Fruit fly (Drosophila melanogaster) whole organism, wandering third instar larva: Measurements from ENCODE around the gene CG3999.

Source experiments
- Abd-B ChIP-seq: fragments of >200 bp; optimal IDR thresholded peaks from 2 replicates; lab custom pipeline; 2017; ENCODE audit warnings: missing biosample characterization, missing genetic modification characterization
- CG32264 ChIP-seq: fragments of 200-800 bp; sonication (Bioruptor generic); optimal IDR thresholded peaks from 2 replicates; lab custom pipeline; 2016; ENCODE audit warnings: missing biosample characterization, missing genetic modification characterization
- CG9705 ChIP-seq: fragments of 200-800 bp; sonication (Bioruptor generic); optimal IDR thresholded peaks from 2 replicates; lab custom pipeline; 2018; ENCODE audit warnings: missing biosample characterization, mild to moderate bottlenecking, missing genetic modification characterization
- CrebA ChIP-seq: fragments of 200-800 bp; sonication (Bioruptor generic); optimal IDR thresholded peaks from 2 replicates; lab custom pipeline; 2016; ENCODE audit warnings: missing biosample characterization, mild to moderate bottlenecking, missing genetic modification characterization, borderline replicate concordance
- Dfd ChIP-seq: fragments of >200 bp; optimal IDR thresholded peaks from 2 replicates; lab custom pipeline; 2017; ENCODE audit warnings: missing biosample characterization, missing genetic modification characterization
- Dif ChIP-seq: fragments of 200-275, 200-300 bp; sonication (Bioruptor generic); optimal IDR thresholded peaks from 2 replicates; lab custom pipeline; 2018; ENCODE audit warnings: missing biosample characterization, missing genetic modification characterization; ENCODE audit not compliant: partially characterized antibody
- GATAd ChIP-seq: sonication (Bioruptor generic); optimal IDR thresholded peaks from 2 replicates; lab custom pipeline; 2016; ENCODE audit warnings: missing biosample characterization, missing genetic modification characterization
- HLH106 ChIP-seq: fragments of 200-800 bp; optimal IDR thresholded peaks from 3 replicates; lab custom pipeline; 2019; ENCODE audit warnings: missing biosample characterization, mild to moderate bottlenecking, missing genetic modification characterization, moderate library complexity
- Hnf4 ChIP-seq: fragments of 200-800 bp; sonication (Bioruptor generic); optimal IDR thresholded peaks from 2 replicates; lab custom pipeline; 2016; ENCODE audit warnings: missing biosample characterization, mild to moderate bottlenecking, missing genetic modification characterization
- Hr78 ChIP-seq: fragments of >200 bp; optimal IDR thresholded peaks from 2 replicates; lab custom pipeline; 2017; ENCODE audit warnings: missing biosample characterization, missing genetic modification characterization
- Hr83 ChIP-seq: fragments of 200-300 bp; sonication (Bioruptor generic); optimal IDR thresholded peaks from 2 replicates; lab custom pipeline; 2016; ENCODE audit warnings: missing biosample characterization, mild to moderate bottlenecking, missing genetic modification characterization, moderate library complexity; ENCODE audit not compliant: poor library complexity, severe bottlenecking
- Jra ChIP-seq: sonication (Bioruptor generic); optimal IDR thresholded peaks from 2 replicates; lab custom pipeline; 2016; ENCODE audit warnings: missing biosample characterization, missing genetic modification characterization
- Mio ChIP-seq: sonication (Bioruptor generic); optimal IDR thresholded peaks from 2 replicates; lab custom pipeline; 2016; ENCODE audit warnings: missing biosample characterization, missing genetic modification characterization
- Myc ChIP-seq: fragments of >200 bp; optimal IDR thresholded peaks from 2 replicates; lab custom pipeline; 2017
- N ChIP-seq: fragments of >200 bp; optimal IDR thresholded peaks from 2 replicates; lab custom pipeline; 2018; ENCODE audit warnings: missing biosample characterization, missing external identifiers, missing genetic modification characterization
- OdsH ChIP-seq: fragments of 200-800 bp; sonication (Bioruptor generic); optimal IDR thresholded peaks from 2 replicates; lab custom pipeline; 2016; ENCODE audit warnings: missing biosample characterization, mild to moderate bottlenecking, missing genetic modification characterization
- Rel ChIP-seq, 2 experiments: fragments of 200-800 bp; sonication (Bioruptor generic) in 1 of 2; optimal IDR thresholded peaks; 2 replicates in 1 of 2; 3 replicates in 1 of 2; lab custom pipeline; 2016 to 2019; ENCODE audit warnings: mild to moderate bottlenecking in 2 of 2, missing biosample characterization in 2 of 2, missing genetic modification characterization in 2 of 2, moderate library complexity in 1 of 2
- Sp1 ChIP-seq: fragments of 200-800 bp; sonication (Bioruptor generic); optimal IDR thresholded peaks from 3 replicates; lab custom pipeline; 2019; ENCODE audit warnings: missing biosample characterization, mild to moderate bottlenecking, missing genetic modification characterization, moderate library complexity
- Vsx2 ChIP-seq: fragments of 200-300, 225-300 bp; sonication (Bioruptor generic); optimal IDR thresholded peaks from 2 replicates; lab custom pipeline; 2018; ENCODE audit warnings: missing biosample characterization, missing genetic modification characterization; ENCODE audit not compliant: partially characterized antibody
- br ChIP-seq: fragments of 200-800 bp; sonication (Bioruptor generic); optimal IDR thresholded peaks from 2 replicates; lab custom pipeline; 2016; ENCODE audit warnings: missing biosample characterization, missing genetic modification characterization
- brk ChIP-seq: fragments of 200-800 bp; sonication (Bioruptor generic); optimal IDR thresholded peaks from 2 replicates; lab custom pipeline; 2016; ENCODE audit warnings: missing biosample characterization, mild to moderate bottlenecking, missing genetic modification characterization
- dl ChIP-seq, 2 experiments: fragments of 175-275, 200-275 bp in 1 of 2; fragments of 200-275 bp in 1 of 2; sonication (Bioruptor generic); optimal IDR thresholded peaks; lab custom pipeline; 2018; ENCODE audit warnings: mild to moderate bottlenecking in 2 of 2, missing biosample characterization in 2 of 2, missing genetic modification characterization in 2 of 2, moderate library complexity in 2 of 2; ENCODE audit not compliant: partially characterized antibody in 2 of 2, insufficient read depth in 1 of 2
- dmrt93B ChIP-seq: fragments of 200-800 bp; sonication (Bioruptor generic); optimal IDR thresholded peaks from 2 replicates; lab custom pipeline; 2018; ENCODE audit warnings: missing biosample characterization, mild to moderate bottlenecking, missing genetic modification characterization
- dsf ChIP-seq: sonication (Bioruptor generic); optimal IDR thresholded peaks from 2 replicates; lab custom pipeline; 2016; ENCODE audit warnings: missing biosample characterization, missing genetic modification characterization, borderline replicate concordance
- ey ChIP-seq: fragments of 200-800 bp; sonication (Bioruptor generic); optimal IDR thresholded peaks from 2 replicates; lab custom pipeline; 2016; ENCODE audit warnings: missing biosample characterization, missing genetic modification characterization
- foxo ChIP-seq, 2 experiments: fragments of 200-800 bp; sonication (Bioruptor generic); optimal IDR thresholded peaks; 2 replicates in 1 of 2; 3 replicates in 1 of 2; lab custom pipeline; 2016 to 2017; ENCODE audit warnings: missing biosample characterization in 2 of 2, missing genetic modification characterization in 2 of 2
- fru ChIP-seq: fragments of 200-800 bp; sonication (Bioruptor generic); optimal IDR thresholded peaks from 3 replicates; lab custom pipeline; 2016; ENCODE audit warnings: missing biosample characterization, mild to moderate bottlenecking, missing genetic modification characterization
- h ChIP-seq: fragments of 200-800 bp; sonication (Bioruptor generic); optimal IDR thresholded peaks from 3 replicates; lab custom pipeline; 2016; ENCODE audit warnings: missing biosample characterization, mild to moderate bottlenecking, missing genetic modification characterization
- jim ChIP-seq: fragments of 175-275, 200-325 bp; sonication (Bioruptor generic); optimal IDR thresholded peaks from 2 replicates; lab custom pipeline; 2016; ENCODE audit warnings: missing biosample characterization, mild to moderate bottlenecking, missing genetic modification characterization
- lola ChIP-seq: fragments of >200 bp; optimal IDR thresholded peaks from 2 replicates; lab custom pipeline; 2017; ENCODE audit warnings: missing biosample characterization, missing genetic modification characterization
- pan ChIP-seq: fragments of >200 bp; optimal IDR thresholded peaks from 2 replicates; lab custom pipeline; 2017
- psq ChIP-seq: fragments of 200-800 bp; sonication (Bioruptor generic); optimal IDR thresholded peaks from 3 replicates; lab custom pipeline; 2017; ENCODE audit warnings: missing biosample characterization, mild to moderate bottlenecking, missing genetic modification characterization, moderate library complexity
- rgr ChIP-seq: fragments of 200-800 bp; sonication (Bioruptor generic); optimal IDR thresholded peaks from 3 replicates; lab custom pipeline; 2016; ENCODE audit warnings: missing biosample characterization, mild to moderate bottlenecking, missing genetic modification characterization
- sage ChIP-seq: fragments of 200-800 bp; sonication (Bioruptor generic); optimal IDR thresholded peaks from 2 replicates; lab custom pipeline; 2016; ENCODE audit warnings: missing biosample characterization, mild to moderate bottlenecking, missing genetic modification characterization
- sv ChIP-seq: fragments of 200-800 bp; sonication (Bioruptor generic); optimal IDR thresholded peaks from 3 replicates; lab custom pipeline; 2016; ENCODE audit warnings: missing biosample characterization, missing genetic modification characterization
- tai ChIP-seq: sonication (Bioruptor generic); optimal IDR thresholded peaks from 2 replicates; lab custom pipeline; 2016; ENCODE audit warnings: missing biosample characterization, missing genetic modification characterization
- usp ChIP-seq: fragments of >200 bp; optimal IDR thresholded peaks from 2 replicates; lab custom pipeline; 2017; ENCODE audit warnings: missing biosample characterization, missing genetic modification characterization
- woc ChIP-seq: sonication (Bioruptor generic); optimal IDR thresholded peaks from 2 replicates; lab custom pipeline; 2016; ENCODE audit warnings: missing biosample characterization, mild to moderate bottlenecking, missing genetic modification characterization

Gene CG3999

dm6 chr3R:10261800-10262199, 10.5 kb downstream of the CG3999 start, which contains the start of the genes Sirt6 and pont (continued):
- TF ChIP-seq N (GFP tag; lab: Kevin White, UChicago): no peak
- no peak for TF ChIP-seq Mio (GFP tag; lab: Kevin White, UChicago)
- no peak for TF ChIP-seq pan
- peak; percentile 41 for TF ChIP-seq Jra (GFP tag; lab: Kevin White, UChicago)
- TF ChIP-seq HLH106 (tag; lab: Kevin White, UChicago): peak; percentile 96
- TF ChIP-seq Abd-B (GFP tag; lab: Kevin White, UChicago): no peak
- peak; percentile 40 for TF ChIP-seq Myc (lab: Kevin White, UChicago)
- TF ChIP-seq Dif (GFP tag; lab: Kevin White, UChicago): no peak
- TF ChIP-seq woc (GFP tag; lab: Kevin White, UChicago): peak; percentile 61
- no peak for TF ChIP-seq Hr78
- peak in 1 of 2 experiments; percentile 95 for TF ChIP-seq foxo (GFP tag; optimal IDR thresholded peaks at IDR 0.05; lab: Kevin White, UChicago)
- no peak for TF ChIP-seq dl (GFP tag; optimal IDR thresholded peaks at IDR 0.05; lab: Kevin White, UChicago; ENCODE audit: insufficient read depth in 1 of 2, partially characterized antibody in 2 of 2)
- TF ChIP-seq dmrt93B (GFP tag; lab: Kevin White, UChicago): peak; percentile 91

dm6 chr3R:10263972-10264536, 12.7 kb downstream of the CG3999 start, which contains the start of gene Nuak:
Gene Nuak (plus strand): TSS chr3R:10264306.
- TF ChIP-seq brk (GFP tag; lab: Kevin White, UChicago): peak; percentile 84
- TF ChIP-seq lola (GFP tag; lab: Kevin White, UChicago): no peak
- peak in 1 of 2 experiments; percentile 97 for TF ChIP-seq foxo (GFP tag; optimal IDR thresholded peaks at IDR 0.05; lab: Kevin White, UChicago)
- no peak for TF ChIP-seq Rel (GFP tag; optimal IDR thresholded peaks at IDR 0.05; lab: Kevin White, UChicago)
- peak; percentile 56 for TF ChIP-seq Rel (tag; optimal IDR thresholded peaks at IDR 0.05; lab: Kevin White, UChicago)
- TF ChIP-seq pan: no peak
- peak; percentile 88 for TF ChIP-seq h
- peak; percentile 90 for TF ChIP-seq ey (GFP tag; lab: Kevin White, UChicago)
- TF ChIP-seq woc (GFP tag; lab: Kevin White, UChicago): peak; percentile 90
- peak; percentile 49 for TF ChIP-seq dsf (GFP tag; lab: Kevin White, UChicago)
- peak; percentile 78 for TF ChIP-seq Vsx2
- TF ChIP-seq Dif (GFP tag; lab: Kevin White, UChicago): peak; percentile 86
- peak; percentile 49 for TF ChIP-seq jim (GFP tag; lab: Kevin White, UChicago)
- peak; percentile 16 to 32 for TF ChIP-seq dl (GFP tag; optimal IDR thresholded peaks at IDR 0.05; lab: Kevin White, UChicago; ENCODE audit: insufficient read depth in 1 of 2, partially characterized antibody in 2 of 2)
- peak; percentile 75 for TF ChIP-seq dmrt93B (GFP tag; lab: Kevin White, UChicago)
- peak; percentile 81 for TF ChIP-seq br (GFP tag; lab: Kevin White, UChicago)
- TF ChIP-seq sv (GFP tag; lab: Kevin White, UChicago): peak; percentile 92
- peak; percentile 67 for TF ChIP-seq psq (GFP tag; lab: Kevin White, UChicago)
- peak; percentile 93 for TF ChIP-seq tai (GFP tag; lab: Kevin White, UChicago)
- peak; percentile 88 for TF ChIP-seq Hnf4 (GFP tag; lab: Kevin White, UChicago)
- TF ChIP-seq Sp1 (GFP tag; lab: Kevin White, UChicago): peak; percentile 65
- peak; percentile 76 for TF ChIP-seq GATAd (GFP tag; lab: Kevin White, UChicago)
- TF ChIP-seq Myc (lab: Kevin White, UChicago): peak; percentile 40
- no peak for TF ChIP-seq Hr78
- peak; percentile 90 for TF ChIP-seq Hr83 (GFP tag; lab: Kevin White, UChicago)
- TF ChIP-seq Jra (GFP tag; lab: Kevin White, UChicago): peak; percentile 73
- TF ChIP-seq usp (GFP tag; lab: Kevin White, UChicago): no peak
- peak; percentile 70 for TF ChIP-seq CG9705 (GFP tag; lab: Kevin White, UChicago)
- TF ChIP-seq rgr (GFP tag; lab: Kevin White, UChicago): peak; percentile 87
- TF ChIP-seq CrebA (GFP tag; lab: Kevin White, UChicago): peak; percentile 45
- TF ChIP-seq N (GFP tag; lab: Kevin White, UChicago): no peak
- TF ChIP-seq HLH106 (tag; lab: Kevin White, UChicago): peak; percentile 88
- peak; percentile 73 for TF ChIP-seq CG32264 (GFP tag; lab: Kevin White, UChicago)
- peak; percentile 78 for TF ChIP-seq OdsH (GFP tag; lab: Kevin White, UChicago)
- no peak for TF ChIP-seq Abd-B (GFP tag; lab: Kevin White, UChicago)
- TF ChIP-seq Mio (GFP tag; lab: Kevin White, UChicago): peak; percentile 56
- no peak for TF ChIP-seq sage (GFP tag; lab: Kevin White, UChicago)
- no peak for TF ChIP-seq Dfd (GFP tag; lab: Kevin White, UChicago)
- peak; percentile 86 for TF ChIP-seq fru (GFP tag; lab: Kevin White, UChicago)
